Fruit fly (Drosophila melanogaster): Measurements from ENCODE around the gene CG17343.

CG17343 gene

DNA sequence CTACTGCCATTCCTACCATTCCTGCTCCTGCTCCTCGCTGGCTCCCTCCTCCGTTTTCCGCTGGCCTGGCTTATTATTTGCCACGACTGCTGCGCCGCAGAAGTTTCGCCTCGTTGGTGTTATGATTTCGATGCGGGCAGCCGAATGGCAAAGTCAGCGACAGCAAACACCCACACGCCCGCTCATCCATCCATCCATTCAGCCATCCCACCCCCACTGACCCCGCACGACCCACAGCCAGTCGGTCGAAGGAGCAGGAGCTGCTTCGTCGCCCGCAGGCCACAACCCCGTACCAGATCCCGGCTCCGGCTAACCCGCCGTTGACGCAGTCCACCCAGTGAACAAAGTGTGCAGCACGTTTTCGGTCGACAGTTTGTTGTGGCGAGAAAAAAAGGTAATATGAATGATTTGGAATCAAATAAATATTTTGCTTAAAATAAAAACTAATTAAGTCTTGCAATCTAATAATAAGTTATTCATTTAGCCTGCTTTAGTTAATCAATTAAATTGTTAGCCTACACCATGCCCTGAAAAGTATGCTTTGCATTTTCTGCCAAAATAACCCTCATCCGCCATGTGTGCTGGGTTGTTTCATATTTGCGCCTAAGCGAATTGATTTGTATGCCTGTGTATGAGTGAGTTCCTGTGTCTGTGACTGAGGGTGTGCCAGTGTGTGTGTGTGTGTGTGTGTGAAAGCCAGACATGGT lies 38.1 kb upstream of the CG17343 start (continued):
- TF ChIP-seq CG31627 (GFP tag; optimal IDR thresholded peaks at IDR 0.05) (peak; percentile 33), svp (GFP tag) (peak; percentile 69), CG3032 (tag; optimal IDR thresholded peaks at IDR 0.05) (peak; percentile 70), Sox15 (GFP tag; optimal IDR thresholded peaks at IDR 0.05) (peak; percentile 33), CG11902 (GFP tag; optimal IDR thresholded peaks at IDR 0.05) (peak; percentile 5), CG34406 (GFP tag; optimal IDR thresholded peaks at IDR 0.05) (peak; percentile 47), CG6163 (GFP tag; IDR thresholded peaks at IDR 0.05) (peak; percentile 27; the same call in 1 of the 3 replicates), CG10669 (GFP tag; optimal IDR thresholded peaks at IDR 0.05) (peak; percentile 76), dac (GFP tag; optimal IDR thresholded peaks at IDR 0.05) (no peak), Met (GFP tag; optimal IDR thresholded peaks at IDR 0.05) (peak; percentile 45), Sox14 (GFP tag; optimal IDR thresholded peaks at IDR 0.05) (peak; percentile 57), CG8319 (GFP tag; optimal IDR thresholded peaks at IDR 0.05) (no peak), acj6 (GFP tag; optimal IDR thresholded peaks at IDR 0.05) (peak; percentile 34), Smox (GFP tag; optimal IDR thresholded peaks at IDR 0.05) (peak; percentile 44), Ets21C (GFP tag; optimal IDR thresholded peaks at IDR 0.05) (peak; percentile 29), spab (GFP tag; optimal IDR thresholded peaks at IDR 0.05) (peak; percentile 64), achi (GFP tag; optimal IDR thresholded peaks at IDR 0.05) (peak; percentile 27), CG8119 (GFP tag; IDR thresholded peaks at IDR 0.05) (peak; percentile 41; the same call in 1 of the 3 replicates), esn (GFP tag; optimal IDR thresholded peaks at IDR 0.05) (peak; percentile 48), Eip93F (GFP tag; optimal IDR thresholded peaks at IDR 0.05) (no peak), CG16779 (tag; optimal IDR thresholded peaks at IDR 0.05) (peak; percentile 13), Hr38 (GFP tag; optimal IDR thresholded peaks at IDR 0.05) (no peak), Hr4 (GFP tag; optimal IDR thresholded peaks at IDR 0.05) (peak; percentile 21), Eip78C (GFP tag) (peak; percentile 86), CG8632 (GFP tag; optimal IDR thresholded peaks at IDR 0.05) (peak; percentile 43), Blimp-1 (GFP tag; optimal IDR thresholded peaks at IDR 0.05) (no peak), Eip75B (GFP tag; optimal IDR thresholded peaks at IDR 0.05) (peak; percentile 42), vri (GFP tag; optimal IDR thresholded peaks at IDR 0.05) (no peak), CG3919 (GFP tag; optimal IDR thresholded peaks at IDR 0.05) (peak; percentile 30), CG32006 (GFP tag; optimal IDR thresholded peaks at IDR 0.05) (peak; percentile 55), dsx (GFP tag; optimal IDR thresholded peaks at IDR 0.05; ENCODE audit: poor library complexity, severe bottlenecking) (peak; percentile 71), net (GFP tag; optimal IDR thresholded peaks at IDR 0.05) (peak; percentile 20), cyc (GFP tag; optimal IDR thresholded peaks at IDR 0.05) (peak; percentile 9), ss (GFP tag; optimal IDR thresholded peaks at IDR 0.05) (peak; percentile 20 to 74), OdsH (GFP tag; optimal IDR thresholded peaks at IDR 0.05) (peak; percentile 35), Lpt (GFP tag; optimal IDR thresholded peaks at IDR 0.05) (no peak), pdm3 (GFP tag; optimal IDR thresholded peaks at IDR 0.05) (peak; percentile 58), fd59A (GFP tag; optimal IDR thresholded peaks at IDR 0.05) (peak; percentile 66), CG11762 (GFP tag; optimal IDR thresholded peaks at IDR 0.05; ENCODE audit: insufficient read depth) (peak; percentile 6)

DNA sequence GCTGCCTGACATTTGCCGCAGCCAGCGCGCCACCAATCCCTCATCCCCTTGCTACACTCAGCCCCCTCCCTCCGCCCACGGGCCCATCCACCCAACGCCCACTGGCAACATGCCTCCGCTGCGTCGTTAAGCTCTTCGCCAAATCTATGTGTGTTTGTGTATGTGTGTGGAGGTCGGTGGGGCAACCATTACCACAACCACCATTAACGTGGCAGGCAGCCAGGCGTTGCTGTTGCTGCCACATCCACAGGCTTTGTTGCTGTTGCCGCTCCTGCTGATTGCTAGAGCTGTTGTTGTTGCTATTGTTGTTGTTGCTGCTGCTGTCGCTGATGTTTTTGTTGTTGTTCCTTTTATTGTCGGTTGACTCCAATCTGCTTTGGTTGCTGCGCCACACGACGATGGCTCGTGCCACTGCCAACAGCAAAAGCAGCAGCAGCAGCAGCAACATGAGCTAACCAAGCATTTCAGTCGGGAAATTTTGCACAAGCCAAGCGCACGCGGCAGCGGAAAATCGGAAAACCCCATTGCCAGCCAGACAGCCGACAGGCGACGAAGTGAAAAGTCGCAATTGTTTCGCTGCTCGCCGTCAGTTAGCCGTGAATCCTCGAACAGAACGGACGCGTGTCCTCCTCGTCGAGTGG lies 37.4 kb upstream of the CG17343 start, which contains the start of gene Sidpn:
Gene Sidpn (plus strand): TSS at position 465 of the 641 bp plus-strand sequence.
- TF ChIP-seq net (GFP tag; optimal IDR thresholded peaks at IDR 0.05) (no peak), CG32006 (GFP tag; optimal IDR thresholded peaks at IDR 0.05) (no peak), Blimp-1 (GFP tag; optimal IDR thresholded peaks at IDR 0.05) (no peak)
